Worm (Caenorhabditis elegans): Measurements from ENCODE around the gene acly-1.

acly-1 gene

ce11 chrX:1480564-1480963 is 1.2 kb downstream of the acly-1 start:
- no peak for TF ChIP-seq ceh-9 (tag; optimal IDR thresholded peaks at IDR 0.05)
- no peak for TF ChIP-seq T23F11.4 (GFP tag; optimal IDR thresholded peaks at IDR 0.05)
- no peak for TF ChIP-seq sox-4 (tag; optimal IDR thresholded peaks at IDR 0.05)
- TF ChIP-seq pros-1 (tag; optimal IDR thresholded peaks at IDR 0.05): no peak
- TF ChIP-seq ceh-48 (tag; optimal IDR thresholded peaks at IDR 0.05): no peak
- no peak for TF ChIP-seq ref-2 (tag; optimal IDR thresholded peaks at IDR 0.05)
- no peak for TF ChIP-seq hlh-15 (tag; optimal IDR thresholded peaks at IDR 0.05)
- no peak for TF ChIP-seq unc-42 (tag; optimal IDR thresholded peaks at IDR 0.05)
- no peak for TF ChIP-seq rnt-1 (tag; optimal IDR thresholded peaks at IDR 0.05)
- no peak for TF ChIP-seq sdc-2 (tag; optimal IDR thresholded peaks at IDR 0.05)
- no peak for TF ChIP-seq hlh-13 (GFP tag; optimal IDR thresholded peaks at IDR 0.05)
- TF ChIP-seq ceh-19 (GFP tag; optimal IDR thresholded peaks at IDR 0.05): no peak

ce11 chrX:1483229-1483628 is 3.9 kb downstream of the acly-1 start:
- TF ChIP-seq sox-2 (GFP tag; IDR thresholded peaks at IDR 0.05) (no peak), ceh-2 (tag; optimal IDR thresholded peaks at IDR 0.05) (no peak), nhr-232 (tag; optimal IDR thresholded peaks at IDR 0.05) (no peak), nhr-11 (tag; optimal IDR thresholded peaks at IDR 0.05) (no peak), C08G9.2 (tag; optimal IDR thresholded peaks at IDR 0.05) (no peak), hlh-30 (tag; optimal IDR thresholded peaks at IDR 0.05; ENCODE audit: insufficient read depth) (no peak), npax-4 (tag; optimal IDR thresholded peaks at IDR 0.05) (no peak), C38D4.7 (GFP tag; optimal IDR thresholded peaks at IDR 0.05) (no peak), ceh-14 (tag; optimal IDR thresholded peaks at IDR 0.05) (no peak), dve-1 (tag; optimal IDR thresholded peaks at IDR 0.05) (no peak), hlh-13 (GFP tag; optimal IDR thresholded peaks at IDR 0.05) (no peak), pros-1 (tag; optimal IDR thresholded peaks at IDR 0.05) (no peak), lim-6 (tag; optimal IDR thresholded peaks at IDR 0.05) (no peak), sdc-2 (tag; optimal IDR thresholded peaks at IDR 0.05) (no peak), madf-2 (tag; optimal IDR thresholded peaks at IDR 0.05) (no peak), nfya-1 (tag; optimal IDR thresholded peaks at IDR 0.05) (no peak), ets-4 (tag; optimal IDR thresholded peaks at IDR 0.05) (no peak), ztf-16 (tag; optimal IDR thresholded peaks at IDR 0.05) (no peak), hlh-6 (tag; optimal IDR thresholded peaks at IDR 0.05) (no peak), ceh-24 (tag; optimal IDR thresholded peaks at IDR 0.05) (no peak)

- TF ChIP-seq pros-1 (tag; optimal IDR thresholded peaks at IDR 0.05): no peak
- no peak for TF ChIP-seq ceh-24 (tag; optimal IDR thresholded peaks at IDR 0.05)
- TF ChIP-seq ceh-6 (GFP tag; optimal IDR thresholded peaks at IDR 0.05): no peak
- no peak for TF ChIP-seq hlh-15 (tag; optimal IDR thresholded peaks at IDR 0.05)
- no peak for TF ChIP-seq eyg-1 (tag; optimal IDR thresholded peaks at IDR 0.05)
- no peak for TF ChIP-seq K09A11.1 (tag; optimal IDR thresholded peaks at IDR 0.05; ENCODE audit: insufficient read depth)
- no peak for TF ChIP-seq fkh-6 (tag; optimal IDR thresholded peaks at IDR 0.05)
- TF ChIP-seq ceh-14 (tag; optimal IDR thresholded peaks at IDR 0.05): no peak
- TF ChIP-seq tbx-2 (tag; optimal IDR thresholded peaks at IDR 0.05): no peak
- TF ChIP-seq ceh-18 (tag; optimal IDR thresholded peaks at IDR 0.05): no peak
- TF ChIP-seq ama-1 (optimal IDR thresholded peaks at IDR 0.05): no peak
- no peak for TF ChIP-seq ceh-9 (tag; optimal IDR thresholded peaks at IDR 0.05)
- no peak for TF ChIP-seq mec-3 (tag; optimal IDR thresholded peaks at IDR 0.05; ENCODE audit: borderline replicate concordance)
- TF ChIP-seq che-1 (tag; optimal IDR thresholded peaks at IDR 0.05): no peak
- no peak for TF ChIP-seq Y22D7AL.16 (tag; optimal IDR thresholded peaks at IDR 0.05)
- no peak for TF ChIP-seq nfya-1 (tag; optimal IDR thresholded peaks at IDR 0.05)
- no peak for TF ChIP-seq unc-55 (GFP tag; optimal IDR thresholded peaks at IDR 0.05)
Observed at ce11 chrX:1485718-1486117, 6.4 kb downstream of the acly-1 start, which contains the start of gene D1005.4. Gene D1005.4 (minus strand): TSS chrX:1485818.
